Fruit fly (Drosophila melanogaster) whole organism, prepupa: Measurements from ENCODE around the gene sba.

Source experiments
- CG3919 ChIP-seq: fragments of 200-800 bp; sonication (Bioruptor generic); optimal IDR thresholded peaks from 3 replicates; lab custom pipeline; 2016; ENCODE audit warnings: missing biosample characterization, missing genetic modification characterization
- Lpt ChIP-seq: fragments of 200-800 bp; sonication (Bioruptor generic); optimal IDR thresholded peaks from 3 replicates; lab custom pipeline; 2016; ENCODE audit warnings: missing biosample characterization, missing genetic modification characterization
- achi ChIP-seq: fragments of 200-800 bp; sonication (Bioruptor generic); optimal IDR thresholded peaks from 3 replicates; lab custom pipeline; 2016; ENCODE audit warnings: missing biosample characterization, missing genetic modification characterization

- no peak for TF ChIP-seq Lpt
- TF ChIP-seq achi (GFP tag; lab: Kevin White, UChicago) = no peak
- no peak for TF ChIP-seq CG3919
Observed at dm6 chr3R:23933430-23933683, 10.6 kb upstream of the sba start, which contains the start of gene RpS19b.
